Worm (Caenorhabditis elegans): ENCODE data around the gene nhr-274.

nhr-274 gene

ce11 chrIV:1649794-1650193 is 4.7 kb upstream of the nhr-274 start (continued):
- TF ChIP-seq jun-1 (tag; optimal IDR thresholded peaks at IDR 0.05), result peak; percentile 4
- TF ChIP-seq nhr-90 (tag; optimal IDR thresholded peaks at IDR 0.05; ENCODE audit: poor library complexity), result no peak
- TF ChIP-seq fkh-4 (tag; optimal IDR thresholded peaks at IDR 0.05; ENCODE audit: borderline replicate concordance), result no peak
- TF ChIP-seq tbx-2 (tag; optimal IDR thresholded peaks at IDR 0.05), result no peak
- TF ChIP-seq swsn-7 (tag; optimal IDR thresholded peaks at IDR 0.05), result no peak
- no peak for TF ChIP-seq lin-15B (tag; optimal IDR thresholded peaks at IDR 0.05)
- TF ChIP-seq hpl-2 (GFP tag; optimal IDR thresholded peaks at IDR 0.05), result no peak

- no peak for TF ChIP-seq ceh-90 (tag; optimal IDR thresholded peaks at IDR 0.05)
- no peak for TF ChIP-seq sox-4 (tag; optimal IDR thresholded peaks at IDR 0.05)
- no peak for TF ChIP-seq C34B4.2 (tag; optimal IDR thresholded peaks at IDR 0.05)
- no peak for TF ChIP-seq nhr-19 (GFP tag; conservative IDR thresholded peaks at IDR 0.05)
- no peak for TF ChIP-seq unc-130 (tag; optimal IDR thresholded peaks at IDR 0.05)
- no peak for TF ChIP-seq fkh-10 (GFP tag; optimal IDR thresholded peaks at IDR 0.05)
- no peak for TF ChIP-seq jun-1 (tag; optimal IDR thresholded peaks at IDR 0.05)
- no peak for TF ChIP-seq efl-1 (optimal IDR thresholded peaks at IDR 0.05)
- no peak for TF ChIP-seq efl-1 (GFP tag; optimal IDR thresholded peaks at IDR 0.05 in 1 of 2)
These were observed 4.3 kb upstream of the nhr-274 start for ce11 chrIV:1649349-1649748.

ce11 chrIV:1637333-1637732 is 7.8 kb downstream of the nhr-274 start:
- TF ChIP-seq efl-1 (optimal IDR thresholded peaks at IDR 0.05), result no peak
- no peak for TF ChIP-seq efl-1 (GFP tag; optimal IDR thresholded peaks at IDR 0.05 in 1 of 2)
- no peak for TF ChIP-seq fkh-10 (GFP tag; optimal IDR thresholded peaks at IDR 0.05)
- peak; percentile 38 for TF ChIP-seq nhr-85 (tag)
- no peak for TF ChIP-seq unc-62 (GFP tag; optimal IDR thresholded peaks at IDR 0.05)
- TF ChIP-seq ces-1 (GFP tag; optimal IDR thresholded peaks at IDR 0.05), result no peak

ce11 chrIV:1633445-1633844 is 11.7 kb downstream of the nhr-274 start, which contains the start of gene Y41D4B.6:
Y41D4B.6 (plus strand) TSS chrIV:1633745.
- TF ChIP-seq lin-13 (GFP tag; optimal IDR thresholded peaks at IDR 0.05), result no peak
- no peak for TF ChIP-seq xbp-1 (tag; optimal IDR thresholded peaks at IDR 0.05)
- TF ChIP-seq mep-1 (tag; optimal IDR thresholded peaks at IDR 0.05), result no peak
- no peak for TF ChIP-seq tlp-1 (tag; optimal IDR thresholded peaks at IDR 0.05)
- no peak for TF ChIP-seq nhr-71 (tag; optimal IDR thresholded peaks at IDR 0.05)
- no peak for TF ChIP-seq sox-4 (tag; optimal IDR thresholded peaks at IDR 0.05)
- TF ChIP-seq nhr-20 (tag; optimal IDR thresholded peaks at IDR 0.05), result no peak
- TF ChIP-seq mdl-1 (tag; optimal IDR thresholded peaks at IDR 0.05), result no peak
- no peak for TF ChIP-seq hpl-2 (GFP tag; optimal IDR thresholded peaks at IDR 0.05)
- TF ChIP-seq ces-1 (GFP tag; optimal IDR thresholded peaks at IDR 0.05), result no peak
- no peak for TF ChIP-seq snu-23 (GFP tag; optimal IDR thresholded peaks at IDR 0.05)
- no peak for TF ChIP-seq alr-1 (tag; optimal IDR thresholded peaks at IDR 0.05; ENCODE audit: borderline replicate concordance)
- no peak for TF ChIP-seq nhr-85 (tag)
- TF ChIP-seq aly-2 (tag; optimal IDR thresholded peaks at IDR 0.05), result no peak
- TF ChIP-seq efl-3 (GFP tag; optimal IDR thresholded peaks at IDR 0.05), result no peak
- TF ChIP-seq irx-1 (tag; optimal IDR thresholded peaks at IDR 0.05), result no peak
- no peak for TF ChIP-seq lin-14 (GFP tag; optimal IDR thresholded peaks at IDR 0.05)
- TF ChIP-seq tbx-2 (tag; optimal IDR thresholded peaks at IDR 0.05), result no peak
- no peak for TF ChIP-seq unc-30 (tag; optimal IDR thresholded peaks at IDR 0.05)

- TF ChIP-seq isw-1 (GFP tag; IDR thresholded peaks at IDR 0.05), result no peak
- no peak for TF ChIP-seq nhr-237 (tag; optimal IDR thresholded peaks at IDR 0.05)
- TF ChIP-seq hpl-2 (GFP tag; optimal IDR thresholded peaks at IDR 0.05), result no peak
- TF ChIP-seq ama-1 (optimal IDR thresholded peaks at IDR 0.05), result no peak
- TF ChIP-seq aha-1 (tag; optimal IDR thresholded peaks at IDR 0.05), result no peak
- no peak for TF ChIP-seq nhr-90 (tag; optimal IDR thresholded peaks at IDR 0.05; ENCODE audit: poor library complexity)
- TF ChIP-seq fos-1 (tag; optimal IDR thresholded peaks at IDR 0.05), result no peak
- TF ChIP-seq C16A3.4 (tag; optimal IDR thresholded peaks at IDR 0.05), result no peak
- no peak for TF ChIP-seq elt-3 (tag; optimal IDR thresholded peaks at IDR 0.05)
- no peak for TF ChIP-seq C34B4.2 (tag; optimal IDR thresholded peaks at IDR 0.05)
- no peak for TF ChIP-seq ceh-82 (tag; optimal IDR thresholded peaks at IDR 0.05)
These were observed 12.5 kb downstream of the nhr-274 start for ce11 chrIV:1632593-1632992.
